Worm (Caenorhabditis elegans): ENCODE measurements around the gene Y37H2A.1.

DNA sequence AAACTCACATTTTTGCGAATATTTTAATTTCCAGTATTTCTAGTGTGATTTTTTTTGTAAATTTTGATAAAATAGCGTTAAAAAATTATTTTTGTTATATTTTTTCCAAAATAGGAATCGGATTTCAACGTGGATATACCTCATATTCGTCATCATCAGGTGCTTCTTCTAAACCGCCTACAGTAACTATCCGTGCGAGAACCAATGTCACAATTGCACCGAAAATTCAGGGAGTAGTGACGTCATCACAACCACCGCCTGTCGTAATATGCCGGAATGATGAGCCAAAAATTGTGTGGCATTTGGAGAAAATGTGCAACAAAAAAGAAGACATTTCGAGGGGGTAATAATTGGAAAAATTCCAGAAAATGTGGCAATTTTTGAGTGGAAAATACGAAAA is 16.9 kb upstream of the Y37H2A.1 start:
- TF ChIP-seq F49E8.2 (tag; optimal IDR thresholded peaks at IDR 0.05; ENCODE audit: borderline replicate concordance), result no peak
- TF ChIP-seq dpl-1 (GFP tag; optimal IDR thresholded peaks at IDR 0.05), result no peak
- no peak for TF ChIP-seq nhr-25 (tag; optimal IDR thresholded peaks at IDR 0.05; ENCODE audit: borderline replicate concordance, insufficient read depth)
- no peak for TF ChIP-seq fos-1 (tag; optimal IDR thresholded peaks at IDR 0.05)
- TF ChIP-seq lin-39 (tag; optimal IDR thresholded peaks at IDR 0.05), result no peak
- TF ChIP-seq nhr-41 (GFP tag; IDR thresholded peaks at IDR 0.05), result no peak
